Worm (Caenorhabditis elegans): ENCODE results near the gene Y105C5A.12.
"Not testable (repeated sequence)": the region's sequence is repeated elsewhere in the genome, so short reads cannot be mapped to it uniquely, and the experiment has no call there.

The Y105C5A.12 gene

DNA sequence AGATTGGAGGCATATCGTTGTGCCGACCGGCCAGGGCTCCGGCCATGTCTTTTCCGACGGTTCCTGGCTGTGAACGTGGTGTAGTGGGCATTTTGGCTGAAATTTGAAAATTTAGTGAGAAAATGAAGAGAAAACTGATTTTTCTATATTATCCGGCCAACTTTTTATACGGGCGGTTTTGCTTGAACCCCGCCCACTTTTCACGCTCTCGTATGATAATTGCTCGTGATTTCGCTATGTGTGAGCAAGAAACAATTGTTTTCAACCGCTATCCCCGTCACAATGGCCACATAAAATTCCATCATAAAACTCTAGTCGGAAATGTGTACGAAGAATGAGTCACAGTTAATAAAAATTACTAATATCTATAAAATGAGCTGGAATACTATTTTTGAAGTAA lies at the start of gene Y105C5A.12:
Gene Y105C5A.12 (minus strand): TSS at position 101 of the 400 bp plus-strand sequence.
- TF ChIP-seq crh-2, sem-4, ztf-11 (tag; optimal IDR thresholded peaks at IDR 0.05): not testable (repeated sequence)

- peak; percentile 82 for TF ChIP-seq fos-1 (tag; optimal IDR thresholded peaks at IDR 0.05)
- TF ChIP-seq peb-1 (tag; optimal IDR thresholded peaks at IDR 0.05) = no peak
- TF ChIP-seq nhr-6 (tag; optimal IDR thresholded peaks at IDR 0.05) = no peak
Measured at ce11 chrIV:15688524-15689479, 47.2 kb upstream of the Y105C5A.12 start, which contains the start of gene Y105C5A.15. Gene Y105C5A.15 (plus strand): TSS chrIV:15689201.

- TF ChIP-seq ztf-4 (tag; optimal IDR thresholded peaks at IDR 0.05) = no peak
Measured at ce11 chrIV:15687825-15688224, 46.2 kb upstream of the Y105C5A.12 start.

ce11 chrIV:15686233-15686632 lies 44.6 kb upstream of the Y105C5A.12 start:
- TF ChIP-seq nhr-237 (tag; optimal IDR thresholded peaks at IDR 0.05) (no peak), unc-62 (GFP tag; optimal IDR thresholded peaks at IDR 0.05) (no peak), zag-1 (tag; optimal IDR thresholded peaks at IDR 0.05) (no peak), elt-1 (tag; optimal IDR thresholded peaks at IDR 0.05) (no peak)

- no peak for TF ChIP-seq ceh-16 (tag; optimal IDR thresholded peaks at IDR 0.05)
- TF ChIP-seq nhr-77 (tag; optimal IDR thresholded peaks at IDR 0.05) = no peak
- TF ChIP-seq aly-2 (tag; optimal IDR thresholded peaks at IDR 0.05) = no peak
- no peak for TF ChIP-seq crh-2 (tag; optimal IDR thresholded peaks at IDR 0.05)
- no peak for TF ChIP-seq ztf-4 (tag; optimal IDR thresholded peaks at IDR 0.05)
- no peak for TF ChIP-seq unc-55 (GFP tag; optimal IDR thresholded peaks at IDR 0.05)
- TF ChIP-seq C34F6.9 (tag; optimal IDR thresholded peaks at IDR 0.05) = no peak
Measured at ce11 chrIV:15684521-15684920, 42.9 kb upstream of the Y105C5A.12 start.

DNA sequence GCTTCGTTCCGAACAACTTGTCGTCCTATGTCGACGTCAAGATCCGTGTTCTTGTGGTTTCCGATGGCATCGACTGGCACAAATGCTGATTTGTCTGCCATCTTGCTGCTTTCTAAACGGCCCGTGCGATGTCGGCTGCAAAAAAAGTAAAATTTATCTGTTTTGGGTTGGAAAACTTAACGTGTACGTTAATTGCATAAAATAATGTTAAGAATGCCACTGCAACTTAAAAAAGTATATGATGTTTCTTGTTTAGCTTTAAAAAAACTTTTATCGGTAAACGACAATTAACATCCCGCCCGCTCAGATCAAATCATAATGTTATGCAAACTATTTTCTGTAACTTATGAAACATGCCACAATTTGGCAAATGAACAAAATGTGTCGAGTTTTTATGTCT lies 39.8 kb upstream of the Y105C5A.12 start, which contains the start of gene Y105C5A.26:
Gene Y105C5A.26 (minus strand): TSS at position 101 of the 400 bp plus-strand sequence.
- not testable (repeated sequence) for TF ChIP-seq sma-3 (GFP tag; optimal IDR thresholded peaks at IDR 0.05); unc-55 (GFP tag; optimal IDR thresholded peaks at IDR 0.05); ztf-4 (tag; optimal IDR thresholded peaks at IDR 0.05)

ce11 chrIV:15672994-15673393 lies 31.4 kb upstream of the Y105C5A.12 start:
- peak; percentile 42 for TF ChIP-seq sma-3 (GFP tag; optimal IDR thresholded peaks at IDR 0.05)
- peak; percentile 34 for TF ChIP-seq blmp-1 (tag; optimal IDR thresholded peaks at IDR 0.05; ENCODE audit: insufficient read depth)
- TF ChIP-seq skn-1 (tag; optimal IDR thresholded peaks at IDR 0.05) = no peak
- TF ChIP-seq mbf-1 (tag; optimal IDR thresholded peaks at IDR 0.05) = no peak
- TF ChIP-seq fos-1 (tag; optimal IDR thresholded peaks at IDR 0.05) = peak; percentile 37
- TF ChIP-seq nhr-25 (tag; optimal IDR thresholded peaks at IDR 0.05) = peak; percentile 37

DNA sequence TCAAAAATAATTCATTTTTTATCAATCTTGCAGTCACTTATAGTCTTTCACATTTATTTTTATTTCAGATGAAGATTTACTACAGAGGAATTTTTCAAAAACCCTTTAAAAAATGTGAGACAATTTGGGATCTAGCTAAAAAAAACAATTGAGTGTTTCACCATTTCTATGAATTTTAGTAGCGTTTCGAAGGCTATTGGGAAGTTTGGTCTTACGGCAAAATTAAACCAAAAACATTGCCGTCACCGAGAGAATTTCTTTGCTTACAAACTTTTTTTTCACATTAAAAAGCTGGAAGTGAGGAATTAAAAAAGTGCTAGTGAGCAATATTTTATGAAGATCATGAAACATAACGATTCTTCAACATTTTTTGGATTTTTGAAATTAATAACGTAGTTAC lies 16.8 kb upstream of the Y105C5A.12 start:
- TF ChIP-seq alr-1 (tag; optimal IDR thresholded peaks at IDR 0.05) = no peak
- no peak for TF ChIP-seq nhr-23 (tag; optimal IDR thresholded peaks at IDR 0.05)

DNA sequence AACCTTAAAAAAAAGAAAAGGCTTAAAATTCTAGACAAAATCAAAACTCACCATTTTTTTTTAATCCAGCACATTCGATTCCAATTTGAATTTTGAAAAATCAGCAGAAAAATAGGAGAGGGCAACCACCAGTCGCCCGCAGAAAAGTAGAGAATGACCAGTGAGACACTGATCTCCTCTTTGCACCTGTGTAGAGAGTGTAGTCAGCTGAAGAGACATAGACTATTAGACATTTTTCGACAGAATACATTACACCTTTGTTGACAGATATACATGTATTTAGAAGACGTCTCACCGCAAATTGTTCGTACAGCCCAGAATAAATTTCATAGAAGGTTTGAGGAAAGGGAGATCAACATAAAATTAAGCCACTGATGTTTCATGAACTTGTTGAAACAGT lies 6.6 kb upstream of the Y105C5A.12 start:
- TF ChIP-seq ztf-4 (tag; optimal IDR thresholded peaks at IDR 0.05) (no peak), lin-11 (tag; optimal IDR thresholded peaks at IDR 0.05) (no peak), nhr-21 (tag; optimal IDR thresholded peaks at IDR 0.05) (no peak), lin-13 (GFP tag; optimal IDR thresholded peaks at IDR 0.05) (no peak), snpc-4 (tag; optimal IDR thresholded peaks at IDR 0.05) (no peak), mbf-1 (tag; optimal IDR thresholded peaks at IDR 0.05) (no peak), mdl-1 (tag; optimal IDR thresholded peaks at IDR 0.05) (no peak), nhr-129 (tag; optimal IDR thresholded peaks at IDR 0.05) (no peak), aly-2 (tag; optimal IDR thresholded peaks at IDR 0.05) (no peak), C34F6.9 (tag; optimal IDR thresholded peaks at IDR 0.05) (no peak), nhr-25 (tag; optimal IDR thresholded peaks at IDR 0.05) (no peak), crh-2 (tag; optimal IDR thresholded peaks at IDR 0.05) (no peak), gmeb-1 (tag; optimal IDR thresholded peaks at IDR 0.05) (no peak), zag-1 (tag; optimal IDR thresholded peaks at IDR 0.05) (no peak)
